Fruit fly (Drosophila melanogaster) whole organism, embryonic: ENCODE measurements around the gene CG3655.

Experiments used
- Atf6 ChIP-seq: fragments of 200-800 bp; sonication (Bioruptor generic); IDR thresholded peaks from 2 replicates; pipeline ENCODE4 v1.3.6; 2022; ENCODE audit warnings: missing biosample characterization, missing genetic modification characterization
- Blimp-1 ChIP-seq: fragments of 200-800 bp; sonication (Bioruptor generic); optimal IDR thresholded peaks from 3 replicates; lab custom pipeline; 2018; ENCODE audit warnings: missing biosample characterization, missing genetic modification characterization, mild to moderate bottlenecking, moderate library complexity, missing genetic modification reagents
- CG11247 ChIP-seq: fragments of 200-800 bp; sonication (Bioruptor generic); IDR thresholded peaks from 2 replicates; pipeline ENCODE4 v1.3.6; 2022; ENCODE audit warnings: missing biosample characterization, missing genetic modification characterization
- CG12219 ChIP-seq: fragments of 200-800 bp; sonication (Bioruptor generic); optimal IDR thresholded peaks from 3 replicates; lab custom pipeline; 2018; ENCODE audit warnings: missing biosample characterization, mild to moderate bottlenecking, missing genetic modification characterization
- CG1233 ChIP-seq: fragments of 200-800 bp; sonication (Bioruptor generic); optimal IDR thresholded peaks from 4 replicates; lab custom pipeline; 2018; ENCODE audit warnings: missing biosample characterization, mild to moderate bottlenecking, missing genetic modification characterization
- CG12391 ChIP-seq: fragments of 200-800 bp; sonication (Bioruptor generic); optimal IDR thresholded peaks from 3 replicates; lab custom pipeline; 2018; ENCODE audit warnings: missing biosample characterization, mild to moderate bottlenecking, missing genetic modification characterization, moderate library complexity
- CG12942 ChIP-seq: fragments of 200-800 bp; sonication (Bioruptor generic); optimal IDR thresholded peaks from 3 replicates; lab custom pipeline; 2016; ENCODE audit warnings: missing biosample characterization, missing genetic modification characterization
- CG14710 ChIP-seq: fragments of 200-800 bp; sonication (Bioruptor generic); optimal IDR thresholded peaks from 3 replicates; lab custom pipeline; 2019; ENCODE audit warnings: missing biosample characterization, mild to moderate bottlenecking, missing genetic modification characterization, moderate library complexity
- CG15696 ChIP-seq: fragments of 200-800 bp; sonication (Bioruptor generic); optimal IDR thresholded peaks from 2 replicates; lab custom pipeline; 2019; ENCODE audit warnings: missing biosample characterization, mild to moderate bottlenecking, missing genetic modification characterization, moderate library complexity
- CG16815 ChIP-seq: fragments of 200-800 bp; sonication (Bioruptor generic); optimal IDR thresholded peaks from 3 replicates; lab custom pipeline; 2017; ENCODE audit warnings: missing biosample characterization, mild to moderate bottlenecking, missing genetic modification characterization
- CG17359 ChIP-seq: fragments of 200-800 bp; sonication (Bioruptor generic); optimal IDR thresholded peaks from 3 replicates; lab custom pipeline; 2018; ENCODE audit warnings: missing biosample characterization, mild to moderate bottlenecking, missing genetic modification characterization, moderate library complexity
- CG18262 ChIP-seq: fragments of 200-800 bp; optimal IDR thresholded peaks from 3 replicates; lab custom pipeline; 2019; ENCODE audit warnings: missing biosample characterization, mild to moderate bottlenecking, missing genetic modification characterization, moderate library complexity
- CG2712 ChIP-seq: fragments of 200-800 bp; optimal IDR thresholded peaks from 3 replicates; lab custom pipeline; 2019; ENCODE audit warnings: missing biosample characterization, mild to moderate bottlenecking, missing genetic modification characterization, moderate library complexity
- CG31365 ChIP-seq: fragments of 200-800 bp; sonication (Bioruptor generic); optimal IDR thresholded peaks from 2 replicates; lab custom pipeline; 2018; ENCODE audit warnings: missing biosample characterization, mild to moderate bottlenecking, missing genetic modification characterization
- CG3838 ChIP-seq: fragments of 200-800 bp; sonication (Bioruptor generic); optimal IDR thresholded peaks from 3 replicates; lab custom pipeline; 2016; ENCODE audit warnings: missing biosample characterization, missing genetic modification characterization
- CG4730 ChIP-seq: fragments of 200-800 bp; sonication (Bioruptor generic); IDR thresholded peaks from 2 replicates; pipeline ENCODE4 v1.3.6; 2022; ENCODE audit warnings: missing biosample characterization, missing genetic modification characterization
- CG6272 ChIP-seq: fragments of 200-800 bp; sonication (Bioruptor generic); IDR thresholded peaks from 2 replicates; pipeline ENCODE4 v1.3.6; 2022; ENCODE audit warnings: missing biosample characterization, missing genetic modification characterization
- CG6683 ChIP-seq: fragments of 200-800 bp; sonication (Bioruptor generic); optimal IDR thresholded peaks from 2 replicates; lab custom pipeline; 2017; ENCODE audit warnings: missing biosample characterization, mild to moderate bottlenecking, missing genetic modification characterization, missing genetic modification reagents
- CG6689 ChIP-seq: fragments of 200-800 bp; sonication (Bioruptor generic); IDR thresholded peaks from 2 replicates; pipeline ENCODE4 v1.3.6; 2022; ENCODE audit warnings: missing biosample characterization, missing genetic modification characterization
- CG7786 ChIP-seq: fragments of 200-800 bp; sonication (Bioruptor generic); optimal IDR thresholded peaks from 2 replicates; lab custom pipeline; 2016; ENCODE audit warnings: missing biosample characterization, missing genetic modification characterization
- CG8290 ChIP-seq, 3 experiments: fragments of 200-800 bp; sonication (Bioruptor generic); optimal IDR thresholded peaks; 2 replicates each; lab custom pipeline; 2016 to 2019; ENCODE audit warnings: missing biosample characterization in 3 of 3, missing genetic modification characterization in 3 of 3, mild to moderate bottlenecking in 2 of 3, moderate library complexity in 1 of 3
- CG9932 ChIP-seq: fragments of 200-800 bp; sonication (Bioruptor generic); IDR thresholded peaks from 2 replicates; pipeline ENCODE4 v1.3.6; 2022; ENCODE audit warnings: missing biosample characterization, missing genetic modification characterization
- D ChIP-seq, 2 experiments: fragments of 200-800 bp in 1 of 2; fragments of >200 bp in 1 of 2; sonication (Bioruptor generic) in 1 of 2; optimal IDR thresholded peaks; 2 replicates in 1 of 2; 3 replicates in 1 of 2; lab custom pipeline; 2017; ENCODE audit warnings: mild to moderate bottlenecking in 1 of 2, missing biosample characterization in 1 of 2, missing genetic modification characterization in 1 of 2, missing genetic modification reagents in 1 of 2
- Drgx ChIP-seq: fragments of 200-800 bp; sonication (Bioruptor generic); IDR thresholded peaks from 2 replicates; pipeline ENCODE4 v1.3.6; 2022; ENCODE audit warnings: missing biosample characterization, missing genetic modification characterization
- Ets65A ChIP-seq: fragments of 200-800 bp; sonication (Bioruptor generic); peaks from one replicate; lab custom pipeline; 2016; ENCODE audit warnings: missing biosample characterization, missing genetic modification characterization
- Fer1 ChIP-seq: fragments of 200-800 bp; sonication (Bioruptor generic); optimal IDR thresholded peaks from 2 replicates; lab custom pipeline; 2017; ENCODE audit warnings: missing biosample characterization, mild to moderate bottlenecking, missing genetic modification characterization
- Fer3 ChIP-seq: fragments of 200-800 bp; sonication (Bioruptor generic); optimal IDR thresholded peaks from 2 replicates; lab custom pipeline; 2018; ENCODE audit warnings: missing biosample characterization, mild to moderate bottlenecking, missing genetic modification characterization, moderate library complexity
- Hand ChIP-seq: fragments of 200-800 bp; sonication (Bioruptor generic); optimal IDR thresholded peaks from 2 replicates; lab custom pipeline; 2017; ENCODE audit warnings: mild to moderate bottlenecking, missing biosample characterization, missing genetic modification reagents, missing genetic modification characterization
- Hr51 ChIP-seq, 2 experiments: fragments of 200-800 bp; sonication (Bioruptor generic); optimal IDR thresholded peaks; 2 replicates in 1 of 2; 3 replicates in 1 of 2; lab custom pipeline; 2016 to 2018; ENCODE audit warnings: missing biosample characterization in 2 of 2, missing genetic modification characterization in 2 of 2, mild to moderate bottlenecking in 1 of 2, moderate library complexity in 1 of 2
- Sox102F ChIP-seq: fragments of 200-800 bp; sonication (Bioruptor generic); optimal IDR thresholded peaks from 2 replicates; lab custom pipeline; 2018; ENCODE audit warnings: missing biosample characterization, mild to moderate bottlenecking, missing genetic modification characterization, moderate library complexity
- cad ChIP-seq: fragments of >200 bp; optimal IDR thresholded peaks from 2 replicates; lab custom pipeline; 2017; ENCODE audit warnings: missing biosample characterization, missing genetic modification characterization
- cas ChIP-seq: fragments of 200-800 bp; sonication (Bioruptor generic); IDR thresholded peaks from 2 replicates; pipeline ENCODE4 v1.3.6; 2022; ENCODE audit warnings: missing biosample characterization, missing genetic modification characterization
- cg ChIP-seq: fragments of 200-800 bp; sonication (Bioruptor generic); optimal IDR thresholded peaks from 3 replicates; lab custom pipeline; 2019; ENCODE audit warnings: missing biosample characterization, mild to moderate bottlenecking, missing genetic modification characterization, moderate library complexity
- crc ChIP-seq: fragments of 200-800 bp; sonication (Bioruptor generic); optimal IDR thresholded peaks from 2 replicates; lab custom pipeline; 2016; ENCODE audit warnings: missing biosample characterization, missing genetic modification characterization
- da ChIP-seq: fragments of 200-800 bp; sonication (Bioruptor generic); optimal IDR thresholded peaks from 2 replicates; lab custom pipeline; 2016; ENCODE audit warnings: missing biosample characterization, missing genetic modification characterization
- disco-r ChIP-seq: fragments of 200-800 bp; sonication (Bioruptor generic); optimal IDR thresholded peaks from 2 replicates; lab custom pipeline; 2016; ENCODE audit warnings: missing biosample characterization, missing genetic modification characterization
- dmrt99B ChIP-seq: fragments of 200-800 bp; sonication (Bioruptor generic); optimal IDR thresholded peaks from 2 replicates; lab custom pipeline; 2018; ENCODE audit warnings: missing biosample characterization, mild to moderate bottlenecking, missing genetic modification characterization, moderate library complexity
- fu2 ChIP-seq: fragments of 200-800 bp; sonication (Bioruptor generic); optimal IDR thresholded peaks from 2 replicates; lab custom pipeline; 2016; ENCODE audit warnings: missing biosample characterization, missing genetic modification characterization
- gem ChIP-seq: fragments of 200-800 bp; sonication (Bioruptor generic); optimal IDR thresholded peaks from 2 replicates; lab custom pipeline; 2019; ENCODE audit warnings: missing biosample characterization, mild to moderate bottlenecking, missing genetic modification characterization, moderate library complexity
- gsb ChIP-seq: fragments of 200-800 bp; sonication (Bioruptor generic); IDR thresholded peaks from 2 replicates; pipeline ENCODE4 v1.3.6; 2022; ENCODE audit warnings: missing biosample characterization, missing genetic modification characterization
- hkb ChIP-seq, 2 experiments: fragments of 200-800 bp in 1 of 2; fragments of >200 bp in 1 of 2; sonication (Bioruptor generic) in 1 of 2; IDR thresholded peaks in 1 of 2; optimal IDR thresholded peaks in 1 of 2; 2 replicates each; pipeline versions ENCODE4 v1.3.6 to Lab custom; 2017 to 2022; ENCODE audit warnings: missing biosample characterization in 1 of 2, missing genetic modification characterization in 1 of 2
- kay ChIP-seq: fragments of 200-800 bp; sonication (Bioruptor generic); optimal IDR thresholded peaks from 2 replicates; lab custom pipeline; 2016; ENCODE audit warnings: missing biosample characterization, missing genetic modification characterization
- luna ChIP-seq: fragments of 200-800 bp; sonication (Bioruptor generic); optimal IDR thresholded peaks from 2 replicates; lab custom pipeline; 2016; ENCODE audit warnings: missing biosample characterization, missing genetic modification characterization
- mam ChIP-seq: fragments of 200-800 bp; sonication (Bioruptor generic); optimal IDR thresholded peaks from 3 replicates; lab custom pipeline; 2016; ENCODE audit warnings: missing biosample characterization, missing genetic modification characterization
- odd ChIP-seq: fragments of 200-800 bp; sonication (Bioruptor generic); optimal IDR thresholded peaks from 2 replicates; lab custom pipeline; 2017; ENCODE audit warnings: missing biosample characterization, mild to moderate bottlenecking, missing genetic modification characterization
- pnt ChIP-seq: fragments of 200-800 bp; sonication (Bioruptor generic); optimal IDR thresholded peaks from 3 replicates; lab custom pipeline; 2016; ENCODE audit warnings: missing biosample characterization, missing genetic modification characterization
- repo ChIP-seq: fragments of 200-800 bp; sonication (Bioruptor generic); optimal IDR thresholded peaks from 2 replicates; lab custom pipeline; 2016; ENCODE audit warnings: missing biosample characterization, missing genetic modification characterization
- row ChIP-seq: fragments of 200-800 bp; sonication (Bioruptor generic); IDR thresholded peaks from 3 replicates; pipeline ENCODE4 v1.3.6; 2022; ENCODE audit warnings: missing biosample characterization, missing genetic modification characterization
- stwl ChIP-seq: fragments of 200-800 bp; sonication (Bioruptor generic); optimal IDR thresholded peaks from 3 replicates; lab custom pipeline; 2018; ENCODE audit warnings: missing biosample characterization, mild to moderate bottlenecking, missing genetic modification characterization, moderate library complexity

CG3655 gene

DNA sequence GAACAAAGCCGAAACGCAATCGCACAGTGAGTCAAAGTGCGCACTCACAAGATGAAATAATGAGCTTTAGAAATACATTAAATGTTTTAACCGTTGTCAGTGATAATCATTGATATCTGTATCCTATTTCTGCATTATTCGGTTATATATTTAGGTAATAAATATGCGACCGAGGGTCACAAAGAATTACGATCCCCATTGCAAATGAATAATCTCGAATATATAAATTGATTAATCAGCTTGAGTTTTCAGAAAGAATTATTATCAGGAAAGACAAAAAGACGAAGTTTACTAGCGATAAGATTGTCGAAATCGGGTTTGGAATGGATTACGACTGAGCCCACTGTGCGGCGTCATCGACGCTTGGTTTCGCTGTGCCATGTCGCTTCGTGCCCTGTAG lies 36.3 kb upstream of the CG3655 start (continued):
- TF ChIP-seq hkb (optimal IDR thresholded peaks at IDR 0.05; lab: Kevin White, UChicago), result no peak
- 0 out of 2 replicates have a peak, but pooled peaks have one; percentile 40 for TF ChIP-seq hkb (GFP tag; IDR thresholded peaks at IDR 0.05; lab: Robert Waterston, UW)
- peak; percentile 72 for TF ChIP-seq gem (tag; lab: Kevin White, UChicago)
- no peak for TF ChIP-seq CG11247 (GFP tag; lab: Robert Waterston, UW)
- no peak for TF ChIP-seq cas (GFP tag; lab: Robert Waterston, UW)
- TF ChIP-seq luna (GFP tag; lab: Kevin White, UChicago), result peak; percentile 13
- peak in 1 of 2 experiments; percentile 73 for TF ChIP-seq Hr51 (GFP tag; optimal IDR thresholded peaks at IDR 0.05; lab: Kevin White, UChicago)
- peak; percentile 8 for TF ChIP-seq Hand (GFP tag; lab: Kevin White, UChicago)
- no peak for TF ChIP-seq repo (GFP tag; lab: Kevin White, UChicago)
- peak; percentile 16 for TF ChIP-seq mam (GFP tag; lab: Kevin White, UChicago)
- TF ChIP-seq crc (GFP tag; lab: Kevin White, UChicago), result peak; percentile 2
- peak; percentile 60 for TF ChIP-seq Ets65A
- TF ChIP-seq CG9932 (GFP tag; lab: Robert Waterston, UW), result peak; percentile 38; the same call in 1 of the 2 replicates
- peak; percentile 33 for TF ChIP-seq Sox102F
- TF ChIP-seq CG4730 (GFP tag; lab: Robert Waterston, UW), result no peak
- TF ChIP-seq CG2712 (tag; lab: Kevin White, UChicago), result peak; percentile 45
- no peak for TF ChIP-seq CG3838
- 0 out of 2 replicates have a peak, but pooled peaks have one; percentile 9 for TF ChIP-seq CG6689
- TF ChIP-seq cad (GFP tag; lab: Kevin White, UChicago), result no peak
- peak; percentile 43 for TF ChIP-seq Fer3 (tag; lab: Kevin White, UChicago)
- TF ChIP-seq CG6683 (GFP tag; lab: Kevin White, UChicago), result peak; percentile 11
- TF ChIP-seq CG31365 (tag; lab: Kevin White, UChicago), result no peak
- peak; percentile 68 for TF ChIP-seq Fer1 (GFP tag; lab: Kevin White, UChicago)
- TF ChIP-seq CG6272, result no peak
- peak; percentile 48 for TF ChIP-seq CG1233 (GFP tag; lab: Kevin White, UChicago)
- TF ChIP-seq CG12391 (tag; lab: Kevin White, UChicago), result peak; percentile 37
- TF ChIP-seq CG8290 (GFP tag; optimal IDR thresholded peaks at IDR 0.05; lab: Kevin White, UChicago), result no peak
- peak in 1 of 2 experiments; percentile 8 for TF ChIP-seq CG8290 (tag; optimal IDR thresholded peaks at IDR 0.05; lab: Kevin White, UChicago)
- peak; percentile 51 for TF ChIP-seq CG18262
- TF ChIP-seq kay (GFP tag; lab: Kevin White, UChicago), result peak; percentile 27
- TF ChIP-seq gsb (GFP tag; lab: Robert Waterston, UW), result 0 out of 2 replicates have a peak, but pooled peaks have one; percentile 11
- no peak for TF ChIP-seq disco-r (GFP tag; lab: Kevin White, UChicago)
- TF ChIP-seq Blimp-1 (GFP tag; lab: Kevin White, UChicago), result peak; percentile 11
- TF ChIP-seq Drgx (GFP tag; lab: Robert Waterston, UW), result 0 out of 2 replicates have a peak, but pooled peaks have one; percentile 40
- TF ChIP-seq row (GFP tag; lab: Robert Waterston, UW), result peak; percentile 66
- TF ChIP-seq CG12219 (GFP tag; lab: Kevin White, UChicago), result peak; percentile 11
- no peak for TF ChIP-seq CG14710 (tag; lab: Kevin White, UChicago)
- peak; percentile 3 for TF ChIP-seq fu2 (GFP tag; lab: Kevin White, UChicago)
- no peak for TF ChIP-seq CG17359 (tag; lab: Kevin White, UChicago)
- peak; percentile 15 for TF ChIP-seq CG15696 (tag; lab: Kevin White, UChicago)
- no peak for TF ChIP-seq D (optimal IDR thresholded peaks at IDR 0.05; lab: Kevin White, UChicago)
- peak; percentile 4 for TF ChIP-seq D (GFP tag; optimal IDR thresholded peaks at IDR 0.05; lab: Kevin White, UChicago)
- no peak for TF ChIP-seq da (GFP tag; lab: Kevin White, UChicago)
- TF ChIP-seq dmrt99B (tag; lab: Kevin White, UChicago), result peak; percentile 54
- peak; percentile 10 for TF ChIP-seq CG12942 (GFP tag; lab: Kevin White, UChicago)
- TF ChIP-seq cg (GFP tag; lab: Kevin White, UChicago), result no peak
- TF ChIP-seq CG7786 (GFP tag; lab: Kevin White, UChicago), result no peak
- TF ChIP-seq odd (GFP tag; lab: Kevin White, UChicago), result no peak
- TF ChIP-seq stwl (tag; lab: Kevin White, UChicago), result no peak
- peak; percentile 57 for TF ChIP-seq Atf6 (GFP tag; lab: Robert Waterston, UW)
- peak; percentile 4 for TF ChIP-seq CG16815 (GFP tag; lab: Kevin White, UChicago)
- TF ChIP-seq pnt (GFP tag; lab: Kevin White, UChicago), result no peak
